Worm (Caenorhabditis elegans): ENCODE measurements around the gene T02B11.9.
"Not testable (repeated sequence)": the region's sequence is repeated elsewhere in the genome, so short reads cannot be mapped to it uniquely, and the experiment has no call there.

The T02B11.9 gene

ce11 chrV:875945-876344 lies at the start of gene T02B11.9:
Gene T02B11.9, plus strand, starts transcription at chrV:876245.
- TF ChIP-seq zfp-2 (tag; optimal IDR thresholded peaks at IDR 0.05) (no peak), arid-1 (GFP tag; conservative IDR thresholded peaks at IDR 0.05) (no peak), ceh-82 (tag; optimal IDR thresholded peaks at IDR 0.05) (no peak), madf-9 (GFP tag; conservative IDR thresholded peaks at IDR 0.05) (no peak), lir-3 (tag; optimal IDR thresholded peaks at IDR 0.05) (no peak), zag-1 (tag; optimal IDR thresholded peaks at IDR 0.05) (no peak), mdt-29 (GFP tag; IDR thresholded peaks at IDR 0.05) (no peak), snpc-4 (tag; optimal IDR thresholded peaks at IDR 0.05) (no peak), hmg-1.1 (GFP tag; IDR thresholded peaks at IDR 0.05) (no peak), madf-5 (GFP tag; IDR thresholded peaks at IDR 0.05) (no peak), F44E2.7 (GFP tag; IDR thresholded peaks at IDR 0.05) (no peak), Y75B8A.6 (GFP tag; IDR thresholded peaks at IDR 0.05) (no peak), duxl-1 (tag; optimal IDR thresholded peaks at IDR 0.05; ENCODE audit: poor library complexity) (no peak), ceh-20 (GFP tag; IDR thresholded peaks at IDR 0.05) (no peak), hlh-30 (tag; optimal IDR thresholded peaks at IDR 0.05; ENCODE audit: insufficient read depth) (no peak)

ce11 chrV:833368-833767 lies 42.7 kb upstream of the T02B11.9 start, which contains the start of gene F41H8.1:
Gene F41H8.1, plus strand, starts transcription at chrV:833668.
- TF ChIP-seq nhr-48 (tag; optimal IDR thresholded peaks at IDR 0.05) (no peak), mep-1 (tag; optimal IDR thresholded peaks at IDR 0.05) (no peak), F49E8.2 (tag; optimal IDR thresholded peaks at IDR 0.05; ENCODE audit: borderline replicate concordance) (no peak), unc-130 (GFP tag; optimal IDR thresholded peaks at IDR 0.05) (no peak)

ce11 chrV:838984-839471 lies 37.0 kb upstream of the T02B11.9 start, which contains the start of the genes K09C6.7 and K09C6.10:
Gene K09C6.7, minus strand, starts transcription at chrV:839084.
Gene K09C6.10, plus strand, starts transcription at chrV:839421.
- not testable (repeated sequence) for TF ChIP-seq daf-12 (tag; optimal IDR thresholded peaks at IDR 0.05); nhr-42 (GFP tag; IDR thresholded peaks at IDR 0.05); ZK546.5 (tag; optimal IDR thresholded peaks at IDR 0.05)

- TF ChIP-seq egl-43 (GFP tag; IDR thresholded peaks at IDR 0.05) (peak; percentile 62; the same call in 1 of the 2 replicates), F26F4.8 (GFP tag; conservative IDR thresholded peaks at IDR 0.05) (no peak), lin-15B (tag; optimal IDR thresholded peaks at IDR 0.05) (no peak), pha-4 (GFP tag; IDR thresholded peaks at IDR 0.05) (peak; percentile 83; the same call in 1 of the 2 replicates), pha-4 (tag; optimal IDR thresholded peaks at IDR 0.05) (no peak), set-16 (GFP tag; IDR thresholded peaks at IDR 0.05) (peak; percentile 99)
Measured at ce11 chrV:842611-843010, 33.4 kb upstream of the T02B11.9 start.

ce11 chrV:843118-843517 lies 32.9 kb upstream of the T02B11.9 start, which contains the start of gene K09C6.8:
Gene K09C6.8, minus strand, starts transcription at chrV:843218.
- not testable (repeated sequence) for TF ChIP-seq mdl-1, jun-1, pqm-1 (tag; optimal IDR thresholded peaks at IDR 0.05)

ce11 chrV:847521-847920 lies 28.5 kb upstream of the T02B11.9 start, which contains the start of gene srbc-13:
Gene srbc-13, plus strand, starts transcription at chrV:847821.
- TF ChIP-seq nhr-237 (tag; optimal IDR thresholded peaks at IDR 0.05) = no peak
- no peak for TF ChIP-seq ztf-7 (tag; optimal IDR thresholded peaks at IDR 0.05)
- TF ChIP-seq attf-4 (tag; optimal IDR thresholded peaks at IDR 0.05) = no peak
- no peak for TF ChIP-seq pqm-1 (tag; optimal IDR thresholded peaks at IDR 0.05)
- no peak for TF ChIP-seq nhr-25 (tag; optimal IDR thresholded peaks at IDR 0.05; ENCODE audit: borderline replicate concordance, insufficient read depth)
- no peak for TF ChIP-seq ceh-82 (tag; optimal IDR thresholded peaks at IDR 0.05)
- TF ChIP-seq spr-3 (GFP tag; optimal IDR thresholded peaks at IDR 0.05) = no peak
- no peak for TF ChIP-seq nhr-111 (GFP tag; optimal IDR thresholded peaks at IDR 0.05)
- TF ChIP-seq daf-8 (GFP tag; IDR thresholded peaks at IDR 0.05) = no peak
- no peak for TF ChIP-seq hif-1 (tag; optimal IDR thresholded peaks at IDR 0.05)
- no peak for TF ChIP-seq dpl-1 (GFP tag; optimal IDR thresholded peaks at IDR 0.05)
- no peak for TF ChIP-seq egl-43 (GFP tag; IDR thresholded peaks at IDR 0.05)
- no peak for TF ChIP-seq nhr-28 (tag; optimal IDR thresholded peaks at IDR 0.05)
- no peak for TF ChIP-seq aly-2 (tag; optimal IDR thresholded peaks at IDR 0.05)
- no peak for TF ChIP-seq F10B5.3 (tag; optimal IDR thresholded peaks at IDR 0.05)
